Fruit fly (Drosophila melanogaster): ENCODE results near the gene rtet.

rtet gene

DNA sequence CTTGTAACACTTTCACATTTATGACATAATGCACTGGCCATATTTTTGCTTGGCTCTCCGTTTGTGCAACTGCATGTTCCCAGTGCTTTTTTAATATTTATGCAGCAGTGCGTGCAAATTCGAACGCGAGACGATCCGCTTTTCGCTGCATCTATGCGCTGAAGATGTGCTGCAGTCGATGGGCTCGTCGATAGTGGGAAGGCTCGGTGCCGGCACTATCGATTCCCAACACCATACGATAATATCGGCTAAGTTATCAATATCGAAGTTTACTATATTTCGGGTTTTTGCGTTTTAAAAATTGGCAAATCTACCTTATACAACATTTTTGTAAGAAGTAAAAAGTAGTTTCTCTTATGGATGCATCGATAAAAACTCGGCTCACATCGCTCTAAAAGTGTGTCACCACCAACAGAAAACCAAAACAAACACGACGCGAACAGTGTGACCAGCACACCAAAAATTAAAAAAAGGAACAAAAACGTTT lies 10.6 kb upstream of the rtet start, which contains the start of gene RhoGAP93B (continued):
- TF ChIP-seq pzg (GFP tag; optimal IDR thresholded peaks at IDR 0.05) (peak; percentile 94), CG6683 (GFP tag; optimal IDR thresholded peaks at IDR 0.05) (peak; percentile 48), HLHmδ (GFP tag; optimal IDR thresholded peaks at IDR 0.05) (peak; percentile 57), CG30403 (GFP tag; optimal IDR thresholded peaks at IDR 0.05) (peak; percentile 81), CG3847 (GFP tag; IDR thresholded peaks at IDR 0.05) (peak; percentile 92), Usf (GFP tag; optimal IDR thresholded peaks at IDR 0.05) (peak; percentile 34), croc (GFP tag; conservative IDR thresholded peaks at IDR 0.05) (peak; percentile 71; the same call in 2 of the 3 replicates), CG18764 (GFP tag; optimal IDR thresholded peaks at IDR 0.05) (peak; percentile 63), CG10565 (GFP tag; optimal IDR thresholded peaks at IDR 0.05) (no peak), HmgD (GFP tag; optimal IDR thresholded peaks at IDR 0.05) (peak; percentile 79), Kr (GFP tag; optimal IDR thresholded peaks at IDR 0.05) (no peak), Adf1 (GFP tag; IDR thresholded peaks at IDR 0.05) (peak; percentile 73), Jarid2 (GFP tag; optimal IDR thresholded peaks at IDR 0.05) (peak; percentile 78), CG9215 (GFP tag; IDR thresholded peaks at IDR 0.05) (peak; percentile 90), CG14860 (GFP tag; IDR thresholded peaks at IDR 0.05; ENCODE audit: partially characterized antibody) (peak; percentile 100), p53 (GFP tag; optimal IDR thresholded peaks at IDR 0.05) (peak; percentile 56), CG8359 (GFP tag; optimal IDR thresholded peaks at IDR 0.05; ENCODE audit: borderline replicate concordance) (no peak), CG14710 (tag; optimal IDR thresholded peaks at IDR 0.05) (peak; percentile 94), chn (GFP tag; optimal IDR thresholded peaks at IDR 0.05) (peak; percentile 86), CG7271 (tag; optimal IDR thresholded peaks at IDR 0.05) (peak; percentile 84), exex (tag; optimal IDR thresholded peaks at IDR 0.05) (peak; percentile 53), gsb (GFP tag; IDR thresholded peaks at IDR 0.05) (peak; percentile 56), Six4 (GFP tag; optimal IDR thresholded peaks at IDR 0.05) (peak; percentile 60), CG12744 (GFP tag; optimal IDR thresholded peaks at IDR 0.05) (peak; percentile 74), CG16863 (GFP tag; optimal IDR thresholded peaks at IDR 0.05) (peak; percentile 89), MTF-1 (GFP tag; optimal IDR thresholded peaks at IDR 0.05; ENCODE audit: borderline replicate concordance) (peak; percentile 64), fd102C (GFP tag; optimal IDR thresholded peaks at IDR 0.05) (peak; percentile 48), sr (GFP tag; IDR thresholded peaks at IDR 0.05) (no peak), Hr39 (optimal IDR thresholded peaks at IDR 0.05) (no peak), shn (GFP tag; optimal IDR thresholded peaks at IDR 0.05) (peak; percentile 93), Elba2 (GFP tag; optimal IDR thresholded peaks at IDR 0.05) (peak; percentile 55), CG7357 (GFP tag; IDR thresholded peaks at IDR 0.05) (peak; percentile 79; the same call in 2 of the 3 replicates), GATAe (GFP tag; conservative IDR thresholded peaks at IDR 0.05) (peak; percentile 73; the same call in 1 of the 2 replicates), pb (GFP tag; optimal IDR thresholded peaks at IDR 0.05) (peak; percentile 88), Asciz (GFP tag; optimal IDR thresholded peaks at IDR 0.05) (no peak), hkb (optimal IDR thresholded peaks at IDR 0.05) (peak; percentile 88), hkb (GFP tag; IDR thresholded peaks at IDR 0.05) (peak; percentile 92), CG16815 (GFP tag; optimal IDR thresholded peaks at IDR 0.05) (peak; percentile 71), CG6689 (GFP tag; IDR thresholded peaks at IDR 0.05) (peak; percentile 83), Lim3 (GFP tag; IDR thresholded peaks at IDR 0.05) (peak; percentile 79), bowl (GFP tag; IDR thresholded peaks at IDR 0.05) (peak; percentile 88), CG10274 (GFP tag; optimal IDR thresholded peaks at IDR 0.05) (peak; percentile 25), bbx (GFP tag; IDR thresholded peaks at IDR 0.05; ENCODE audit: partially characterized antibody) (peak; percentile 100), CG13775 (GFP tag; optimal IDR thresholded peaks at IDR 0.05) (peak; percentile 90), CG1024 (GFP tag; IDR thresholded peaks at IDR 0.05) (peak; percentile 84), CG8478 (optimal IDR thresholded peaks at IDR 0.05) (no peak), CG6791 (GFP tag; IDR thresholded peaks at IDR 0.05; ENCODE audit: partially characterized antibody) (peak; percentile 99), CG2120 (GFP tag; optimal IDR thresholded peaks at IDR 0.05) (peak; percentile 95), crc (GFP tag; optimal IDR thresholded peaks at IDR 0.05) (peak; percentile 74), danr (GFP tag; IDR thresholded peaks at IDR 0.05) (peak; percentile 69; the same call in 1 of the 2 replicates), so (GFP tag; IDR thresholded peaks at IDR 0.05) (peak; percentile 94)
